Fruit fly (Drosophila melanogaster): ENCODE data around the gene CG11760.

CG11760 gene

dm6 chr3R:8676560-8677000 is 42.4 kb upstream of the CG11760 start, which contains the start of the genes Unc50, CG11755 and CG8043 (continued):
- TF ChIP-seq fd3F (GFP tag; optimal IDR thresholded peaks at IDR 0.05) (peak; percentile 65), CG2116 (GFP tag; optimal IDR thresholded peaks at IDR 0.05) (peak; percentile 67), CG14667 (GFP tag; IDR thresholded peaks at IDR 0.05) (peak; percentile 75), CG1603 (tag; optimal IDR thresholded peaks at IDR 0.05) (peak; percentile 78), Atf6 (GFP tag; IDR thresholded peaks at IDR 0.05) (peak; percentile 63; the same call in 1 of the 2 replicates), CG3726 (GFP tag; IDR thresholded peaks at IDR 0.05) (no peak; the same call in 2 of the 3 replicates), so (GFP tag; IDR thresholded peaks at IDR 0.05) (peak; percentile 55; the same call in 1 of the 3 replicates), CHES-1-like (GFP tag; optimal IDR thresholded peaks at IDR 0.05) (peak; percentile 33), CG42726 (GFP tag; IDR thresholded peaks at IDR 0.05; ENCODE audit: partially characterized antibody) (peak; percentile 84; the same call in 1 of the 2 replicates), ewg (GFP tag; optimal IDR thresholded peaks at IDR 0.05) (peak; percentile 39), nau (GFP tag; optimal IDR thresholded peaks at IDR 0.05) (no peak), zf30C (GFP tag; optimal IDR thresholded peaks at IDR 0.05) (no peak), Kr (GFP tag; optimal IDR thresholded peaks at IDR 0.05) (no peak), CG1647 (GFP tag; optimal IDR thresholded peaks at IDR 0.05) (peak; percentile 67), Spps (tag; optimal IDR thresholded peaks at IDR 0.05) (peak; percentile 48), CG14014 (GFP tag; IDR thresholded peaks at IDR 0.05) (peak; percentile 77), HLH3B (GFP tag; IDR thresholded peaks at IDR 0.05) (peak; percentile 59; the same call in 1 of the 2 replicates), rib (GFP tag; IDR thresholded peaks at IDR 0.05) (no peak), ase (GFP tag; IDR thresholded peaks at IDR 0.05) (no peak), lab (GFP tag; optimal IDR thresholded peaks at IDR 0.05) (no peak), jumu (GFP tag; optimal IDR thresholded peaks at IDR 0.05) (peak; percentile 70), ttk (GFP tag; IDR thresholded peaks at IDR 0.05) (peak; percentile 52; the same call in 1 of the 2 replicates), CG8281 (tag; optimal IDR thresholded peaks at IDR 0.05) (peak; percentile 41), maf-S (GFP tag; optimal IDR thresholded peaks at IDR 0.05) (peak; percentile 72), Hmr (GFP tag; optimal IDR thresholded peaks at IDR 0.05) (peak; percentile 84), CG11085 (GFP tag; IDR thresholded peaks at IDR 0.05) (peak; percentile 53; the same call in 1 of the 2 replicates), CG12744 (GFP tag; optimal IDR thresholded peaks at IDR 0.05) (peak; percentile 65), sob (GFP tag; IDR thresholded peaks at IDR 0.05) (peak; percentile 81), Atf-2 (GFP tag; optimal IDR thresholded peaks at IDR 0.05) (peak; percentile 53), fu2 (GFP tag; optimal IDR thresholded peaks at IDR 0.05) (peak; percentile 44), Optix (GFP tag; IDR thresholded peaks at IDR 0.05) (peak; percentile 45; the same call in 1 of the 3 replicates), Antp (GFP tag; optimal IDR thresholded peaks at IDR 0.05) (peak; percentile 53), CG34422 (GFP tag; IDR thresholded peaks at IDR 0.05) (no peak), CG14860 (GFP tag; IDR thresholded peaks at IDR 0.05; ENCODE audit: partially characterized antibody) (peak; percentile 97), ro (GFP tag; IDR thresholded peaks at IDR 0.05) (no peak), Ets65A (GFP tag) (peak; percentile 93), CG14441 (GFP tag; IDR thresholded peaks at IDR 0.05) (peak; percentile 67), ab (GFP tag; optimal IDR thresholded peaks at IDR 0.05) (no peak), CG18262 (tag; optimal IDR thresholded peaks at IDR 0.05) (peak; percentile 80), CG9932 (GFP tag; IDR thresholded peaks at IDR 0.05) (peak; percentile 95), hbn (GFP tag; IDR thresholded peaks at IDR 0.05; ENCODE audit: partially characterized antibody) (peak; percentile 99), CG1832 (GFP tag; optimal IDR thresholded peaks at IDR 0.05) (no peak), CG11093 (GFP tag; IDR thresholded peaks at IDR 0.05) (peak; percentile 73; the same call in 2 of the 3 replicates), bsh (GFP tag; optimal IDR thresholded peaks at IDR 0.05) (peak in 1 of 2 experiments; percentile 72), CG2889 (GFP tag; IDR thresholded peaks at IDR 0.05) (no peak; the same call in 2 of the 3 replicates), D19B (GFP tag; optimal IDR thresholded peaks at IDR 0.05) (peak; percentile 24), ash1 (GFP tag; optimal IDR thresholded peaks at IDR 0.05) (no peak), CG17612 (GFP tag; IDR thresholded peaks at IDR 0.05) (no peak), jing (GFP tag; optimal IDR thresholded peaks at IDR 0.05) (no peak), CG17802 (tag; optimal IDR thresholded peaks at IDR 0.05) (no peak), Poxn (GFP tag; IDR thresholded peaks at IDR 0.05) (no peak)
